Fruit fly (Drosophila melanogaster): ENCODE measurements around the gene PolZ2.

Gene PolZ2

dm6 chr3R:5565623-5566022 is 23.1 kb upstream of the PolZ2 start (continued):
- no peak for TF ChIP-seq CG13287 (GFP tag; IDR thresholded peaks at IDR 0.05; ENCODE audit: partially characterized antibody)
- TF ChIP-seq cato (GFP tag; optimal IDR thresholded peaks at IDR 0.05; ENCODE audit: borderline replicate concordance), result no peak
- peak; percentile 63 for TF ChIP-seq CG4424 (GFP tag; optimal IDR thresholded peaks at IDR 0.05)
- TF ChIP-seq sd (tag; optimal IDR thresholded peaks at IDR 0.05), result peak; percentile 78
- peak; percentile 19 for TF ChIP-seq CG4707 (GFP tag; optimal IDR thresholded peaks at IDR 0.05)
- no peak for TF ChIP-seq Dp (GFP tag; optimal IDR thresholded peaks at IDR 0.05)
- TF ChIP-seq Hand (GFP tag; optimal IDR thresholded peaks at IDR 0.05), result peak; percentile 55
- TF ChIP-seq Stat92E (GFP tag; optimal IDR thresholded peaks at IDR 0.05), result no peak
- peak; percentile 82 for TF ChIP-seq CG11247 (GFP tag; IDR thresholded peaks at IDR 0.05)
- peak; percentile 71 for TF ChIP-seq Side (GFP tag; optimal IDR thresholded peaks at IDR 0.05)
- peak; percentile 82 for TF ChIP-seq lilli (GFP tag; optimal IDR thresholded peaks at IDR 0.05)
- TF ChIP-seq Nf-YC (tag; optimal IDR thresholded peaks at IDR 0.05), result no peak
- no peak for TF ChIP-seq YL-1 (GFP tag; optimal IDR thresholded peaks at IDR 0.05)
- TF ChIP-seq slp2 (GFP tag; optimal IDR thresholded peaks at IDR 0.05), result peak; percentile 54
- peak; percentile 86 for TF ChIP-seq E2f1 (GFP tag; IDR thresholded peaks at IDR 0.05)
- no peak for TF ChIP-seq tio (GFP tag; optimal IDR thresholded peaks at IDR 0.05)
- TF ChIP-seq CG5953 (GFP tag; IDR thresholded peaks at IDR 0.05), result peak; percentile 86
- no peak for TF ChIP-seq usp (GFP tag; optimal IDR thresholded peaks at IDR 0.05)
- TF ChIP-seq cas (GFP tag; IDR thresholded peaks at IDR 0.05), result peak; percentile 67; the same call in 1 of the 2 replicates
- no peak for TF ChIP-seq fd102C (GFP tag; optimal IDR thresholded peaks at IDR 0.05)
- 0 out of 2 replicates have a peak, but pooled peaks have one; percentile 35 for TF ChIP-seq Gsc (GFP tag; IDR thresholded peaks at IDR 0.05)
- peak; percentile 74 to 78 for TF ChIP-seq Pdp1 (GFP tag; optimal IDR thresholded peaks at IDR 0.05)
- TF ChIP-seq Aef1 (GFP tag; IDR thresholded peaks at IDR 0.05), result peak; percentile 86
- TF ChIP-seq Opbp (GFP tag; IDR thresholded peaks at IDR 0.05; ENCODE audit: partially characterized antibody), result no peak
- TF ChIP-seq Sry-β (GFP tag; optimal IDR thresholded peaks at IDR 0.05), result no peak
- TF ChIP-seq tgo (GFP tag; IDR thresholded peaks at IDR 0.05), result peak; percentile 90
- TF ChIP-seq Dbx (GFP tag; IDR thresholded peaks at IDR 0.05), result peak; percentile 85
- no peak for TF ChIP-seq CG7839 (tag; optimal IDR thresholded peaks at IDR 0.05)
- TF ChIP-seq Max (GFP tag; optimal IDR thresholded peaks at IDR 0.05), result peak; percentile 52
- TF ChIP-seq Kr (GFP tag; optimal IDR thresholded peaks at IDR 0.05), result no peak
- TF ChIP-seq Xbp1 (GFP tag; optimal IDR thresholded peaks at IDR 0.05), result peak; percentile 76
- no peak for TF ChIP-seq kni (GFP tag; optimal IDR thresholded peaks at IDR 0.05)
- peak; percentile 79 for TF ChIP-seq CG13424 (tag; optimal IDR thresholded peaks at IDR 0.05)
- TF ChIP-seq CG9817 (tag; optimal IDR thresholded peaks at IDR 0.05), result peak; percentile 63
- TF ChIP-seq Atf3 (GFP tag; optimal IDR thresholded peaks at IDR 0.05), result peak; percentile 70
- TF ChIP-seq CG17186 (GFP tag; optimal IDR thresholded peaks at IDR 0.05), result no peak
- no peak for TF ChIP-seq CG15073 (GFP tag; optimal IDR thresholded peaks at IDR 0.05)
- TF ChIP-seq zen (tag; optimal IDR thresholded peaks at IDR 0.05), result peak; percentile 11
- peak; percentile 59 for TF ChIP-seq gsb (GFP tag; IDR thresholded peaks at IDR 0.05)
- peak; percentile 76 for TF ChIP-seq so (GFP tag; IDR thresholded peaks at IDR 0.05)
- peak; percentile 53 for TF ChIP-seq CrebB (tag; optimal IDR thresholded peaks at IDR 0.05)
- peak; percentile 74 for TF ChIP-seq H15 (GFP tag; IDR thresholded peaks at IDR 0.05)
- peak; percentile 79 for TF ChIP-seq CG11696 (GFP tag; IDR thresholded peaks at IDR 0.05)
- peak; percentile 96 for TF ChIP-seq CG34376 (GFP tag; optimal IDR thresholded peaks at IDR 0.05)
- TF ChIP-seq fru (optimal IDR thresholded peaks at IDR 0.05), result no peak
- TF ChIP-seq CG14050 (GFP tag; IDR thresholded peaks at IDR 0.05), result peak; percentile 80
- TF ChIP-seq org-1 (GFP tag; optimal IDR thresholded peaks at IDR 0.05), result peak; percentile 76
- TF ChIP-seq CG17385 (GFP tag; optimal IDR thresholded peaks at IDR 0.05), result peak; percentile 83
- peak; percentile 65 for TF ChIP-seq CG18476 (GFP tag; optimal IDR thresholded peaks at IDR 0.05)
- TF ChIP-seq sr (GFP tag; IDR thresholded peaks at IDR 0.05), result peak; percentile 70; the same call in 1 of the 3 replicates
- peak; percentile 79 for TF ChIP-seq peb (GFP tag; IDR thresholded peaks at IDR 0.05)

All from whole organism, embryonic.